Fruit fly (Drosophila melanogaster) whole organism, embryonic: ENCODE data around the gene CG2120.

Experiments
- Asciz ChIP-seq: fragments of 200-800 bp; sonication (Bioruptor generic); optimal IDR thresholded peaks from 2 replicates; lab custom pipeline; 2017; ENCODE audit warnings: missing biosample characterization, mild to moderate bottlenecking, missing genetic modification characterization, missing genetic modification reagents
- BEAF-32 ChIP-seq: fragments of 200-800 bp; sonication (Bioruptor generic); optimal IDR thresholded peaks from 3 replicates; lab custom pipeline; 2017; ENCODE audit warnings: missing biosample characterization, missing genetic modification characterization, mild to moderate bottlenecking, moderate library complexity, missing genetic modification reagents
- CG12299 ChIP-seq: fragments of 200-800 bp; sonication (Bioruptor generic); optimal IDR thresholded peaks from 2 replicates; lab custom pipeline; 2018; ENCODE audit warnings: missing biosample characterization, mild to moderate bottlenecking, missing genetic modification characterization
- CG12942 ChIP-seq: fragments of 200-800 bp; sonication (Bioruptor generic); optimal IDR thresholded peaks from 3 replicates; lab custom pipeline; 2016; ENCODE audit warnings: missing biosample characterization, missing genetic modification characterization
- CG13296 ChIP-seq: fragments of 200-800 bp; sonication (Bioruptor generic); optimal IDR thresholded peaks from 3 replicates; lab custom pipeline; 2018; ENCODE audit warnings: missing biosample characterization, mild to moderate bottlenecking, missing genetic modification characterization
- CG13624 ChIP-seq: fragments of 200-800 bp; sonication (Bioruptor generic); optimal IDR thresholded peaks from 2 replicates; lab custom pipeline; 2016; ENCODE audit warnings: missing biosample characterization, missing genetic modification characterization
- CG15269 ChIP-seq: fragments of 200-800 bp; sonication (Bioruptor generic); optimal IDR thresholded peaks from 2 replicates; lab custom pipeline; 2018; ENCODE audit warnings: missing biosample characterization, mild to moderate bottlenecking, missing genetic modification characterization, moderate library complexity
- CG15601 ChIP-seq: fragments of 200-800 bp; sonication (Bioruptor generic); optimal IDR thresholded peaks from 3 replicates; lab custom pipeline; 2019; ENCODE audit warnings: missing biosample characterization, mild to moderate bottlenecking, missing genetic modification characterization, moderate library complexity
- CG1602 ChIP-seq: fragments of 200-800 bp; sonication (Bioruptor generic); optimal IDR thresholded peaks from 3 replicates; lab custom pipeline; 2016; ENCODE audit warnings: missing biosample characterization, missing genetic modification characterization
- CG17385 ChIP-seq: fragments of 200-800 bp; sonication (Bioruptor generic); optimal IDR thresholded peaks from 3 replicates; lab custom pipeline; 2018; ENCODE audit warnings: missing biosample characterization, mild to moderate bottlenecking, missing genetic modification characterization
- CG18011 ChIP-seq: fragments of 200-800 bp; sonication (Bioruptor generic); optimal IDR thresholded peaks from 2 replicates; lab custom pipeline; 2017; ENCODE audit warnings: missing biosample characterization, missing genetic modification characterization, mild to moderate bottlenecking, moderate library complexity, missing genotype
- CG33213 ChIP-seq: fragments of 200-800 bp; sonication (Bioruptor generic); optimal IDR thresholded peaks from 3 replicates; lab custom pipeline; 2016; ENCODE audit warnings: missing biosample characterization, missing genetic modification characterization
- CG3407 ChIP-seq: fragments of 200-800 bp; sonication (Bioruptor generic); optimal IDR thresholded peaks from 2 replicates; lab custom pipeline; 2018; ENCODE audit warnings: missing biosample characterization, mild to moderate bottlenecking, missing genetic modification characterization
- CG34376 ChIP-seq: fragments of 200-800 bp; sonication (Bioruptor generic); optimal IDR thresholded peaks from 2 replicates; lab custom pipeline; 2018; ENCODE audit warnings: missing biosample characterization, mild to moderate bottlenecking, missing genetic modification characterization
- CG3847 ChIP-seq: fragments of 200-800 bp; sonication (Bioruptor generic); IDR thresholded peaks from 2 replicates; pipeline ENCODE4 v1.3.6; 2022; ENCODE audit warnings: missing biosample characterization, missing genetic modification characterization
- CG3995 ChIP-seq: fragments of 200-800 bp; sonication (Bioruptor generic); optimal IDR thresholded peaks from 3 replicates; lab custom pipeline; 2016; ENCODE audit warnings: missing biosample characterization, missing genetic modification characterization
- CG4617 ChIP-seq: fragments of 200-800 bp; sonication (Bioruptor generic); optimal IDR thresholded peaks from 3 replicates; lab custom pipeline; 2016; ENCODE audit warnings: missing biosample characterization, missing genetic modification characterization, borderline replicate concordance
- CG6813 ChIP-seq: fragments of 200-800 bp; sonication (Bioruptor generic); optimal IDR thresholded peaks from 2 replicates; lab custom pipeline; 2017; ENCODE audit warnings: missing biosample characterization, missing genetic modification characterization, mild to moderate bottlenecking, moderate library complexity, missing genetic modification reagents
- CG7556 ChIP-seq: fragments of 200-800 bp; sonication (Bioruptor generic); optimal IDR thresholded peaks from 2 replicates; lab custom pipeline; 2017; ENCODE audit warnings: missing biosample characterization, mild to moderate bottlenecking, missing genetic modification characterization
- CG8388 ChIP-seq: fragments of 200-800 bp; sonication (Bioruptor generic); optimal IDR thresholded peaks from 2 replicates; lab custom pipeline; 2019; ENCODE audit warnings: missing biosample characterization, mild to moderate bottlenecking, missing genetic modification characterization, moderate library complexity
- CG9215 ChIP-seq: fragments of 200-800 bp; sonication (Bioruptor generic); IDR thresholded peaks from 2 replicates; pipeline ENCODE4 v1.3.6; 2022; ENCODE audit warnings: missing biosample characterization, missing genetic modification characterization
- CrebB ChIP-seq: fragments of 200-800 bp; sonication (Bioruptor generic); optimal IDR thresholded peaks from 3 replicates; lab custom pipeline; 2018; ENCODE audit warnings: missing biosample characterization, mild to moderate bottlenecking, missing genetic modification characterization
- Deaf1 ChIP-seq: fragments of 200-800 bp; optimal IDR thresholded peaks from 3 replicates; lab custom pipeline; 2019; ENCODE audit warnings: missing biosample characterization, mild to moderate bottlenecking, missing genetic modification characterization, moderate library complexity
- Drgx ChIP-seq: fragments of 200-800 bp; sonication (Bioruptor generic); IDR thresholded peaks from 2 replicates; pipeline ENCODE4 v1.3.6; 2022; ENCODE audit warnings: missing biosample characterization, missing genetic modification characterization
- Elba2 ChIP-seq: fragments of 200-800 bp; sonication (Bioruptor generic); optimal IDR thresholded peaks from 3 replicates; lab custom pipeline; 2016; ENCODE audit warnings: missing biosample characterization, missing genetic modification characterization
- HLHmδ ChIP-seq: fragments of 200-800 bp; sonication (Bioruptor generic); optimal IDR thresholded peaks from 2 replicates; lab custom pipeline; 2018; ENCODE audit warnings: missing biosample characterization, mild to moderate bottlenecking, missing genetic modification characterization, moderate library complexity
- Hr39 ChIP-seq: fragments of >200 bp; optimal IDR thresholded peaks from 2 replicates; lab custom pipeline; 2017
- Jarid2 ChIP-seq: fragments of 200-800 bp; sonication (Bioruptor generic); optimal IDR thresholded peaks from 3 replicates; lab custom pipeline; 2017; ENCODE audit warnings: mild to moderate bottlenecking, missing biosample characterization, missing genetic modification reagents, missing genetic modification characterization
- Mes4 ChIP-seq: fragments of 200-800 bp; sonication (Bioruptor generic); optimal IDR thresholded peaks from 2 replicates; lab custom pipeline; 2016; ENCODE audit warnings: missing biosample characterization, missing genetic modification characterization
- Nf-YC ChIP-seq: fragments of 200-800 bp; optimal IDR thresholded peaks from 3 replicates; lab custom pipeline; 2019; ENCODE audit warnings: missing biosample characterization, mild to moderate bottlenecking, missing genetic modification characterization, moderate library complexity
- NfI ChIP-seq: fragments of 200-800 bp; sonication (Bioruptor generic); optimal IDR thresholded peaks from 3 replicates; lab custom pipeline; 2018; ENCODE audit warnings: missing biosample characterization, mild to moderate bottlenecking, missing genetic modification characterization, moderate library complexity
- Pdp1 ChIP-seq, 2 experiments: fragments of 200-800 bp; sonication (Bioruptor generic); optimal IDR thresholded peaks; 3 replicates each; lab custom pipeline; 2016; ENCODE audit warnings: missing biosample characterization in 2 of 2, missing genetic modification characterization in 2 of 2, mild to moderate bottlenecking in 1 of 2, moderate library complexity in 1 of 2
- abd-A ChIP-seq: fragments of 200-800 bp; sonication (Bioruptor generic); optimal IDR thresholded peaks from 3 replicates; lab custom pipeline; 2019; ENCODE audit warnings: missing biosample characterization, mild to moderate bottlenecking, missing genetic modification characterization, moderate library complexity
- aop ChIP-seq: fragments of 200-800 bp; sonication (Bioruptor generic); IDR thresholded peaks from 2 replicates; pipeline ENCODE4 v1.3.6; 2022; ENCODE audit warnings: missing biosample characterization, missing genetic modification characterization
- cato ChIP-seq: fragments of 200-800 bp; sonication (Bioruptor generic); optimal IDR thresholded peaks from 2 replicates; lab custom pipeline; 2016; ENCODE audit warnings: missing biosample characterization, missing genetic modification characterization, borderline replicate concordance
- dysf ChIP-seq: fragments of 200-800 bp; sonication (Bioruptor generic); IDR thresholded peaks from 3 replicates; pipeline ENCODE4 v1.3.6; 2022; ENCODE audit warnings: missing biosample characterization, missing genetic modification characterization
- fd102C ChIP-seq: fragments of 200-800 bp; sonication (Bioruptor generic); optimal IDR thresholded peaks from 2 replicates; lab custom pipeline; 2018; ENCODE audit warnings: missing biosample characterization, mild to moderate bottlenecking, missing genetic modification characterization, moderate library complexity
- fd3F ChIP-seq: fragments of 200-800 bp; sonication (Bioruptor generic); optimal IDR thresholded peaks from 2 replicates; lab custom pipeline; 2018; ENCODE audit warnings: missing biosample characterization, mild to moderate bottlenecking, missing genetic modification characterization, moderate library complexity
- gem ChIP-seq: fragments of 200-800 bp; sonication (Bioruptor generic); optimal IDR thresholded peaks from 2 replicates; lab custom pipeline; 2019; ENCODE audit warnings: missing biosample characterization, mild to moderate bottlenecking, missing genetic modification characterization, moderate library complexity
- inv ChIP-seq: fragments of 200-800 bp; sonication (Bioruptor generic); IDR thresholded peaks from 2 replicates; pipeline ENCODE4 v1.3.6; 2022; ENCODE audit warnings: missing biosample characterization, missing genetic modification characterization; ENCODE audit not compliant: partially characterized antibody
- lov ChIP-seq, 2 experiments: fragments of 200-800 bp in 1 of 2; fragments of >200 bp in 1 of 2; sonication (Bioruptor generic) in 1 of 2; IDR thresholded peaks in 1 of 2; optimal IDR thresholded peaks in 1 of 2; 2 replicates in 1 of 2; 3 replicates in 1 of 2; pipeline versions ENCODE4 v1.3.6 to Lab custom; 2017 to 2022; ENCODE audit warnings: missing biosample characterization in 1 of 2, missing genetic modification characterization in 1 of 2
- otp ChIP-seq: fragments of 200-800 bp; sonication (Bioruptor generic); IDR thresholded peaks from 3 replicates; pipeline ENCODE4, ENCODE4 v1.3.6; 2022; ENCODE audit warnings: missing biosample characterization, missing genetic modification characterization
- pum ChIP-seq: fragments of 200-800 bp; sonication (Bioruptor generic); optimal IDR thresholded peaks from 2 replicates; lab custom pipeline; 2016; ENCODE audit warnings: missing biosample characterization, missing genetic modification characterization
- sd ChIP-seq: fragments of 200-800 bp; sonication (Bioruptor generic); optimal IDR thresholded peaks from 3 replicates; lab custom pipeline; 2018; ENCODE audit warnings: missing biosample characterization, mild to moderate bottlenecking, missing genetic modification characterization, moderate library complexity
- sens ChIP-seq: fragments of 200-800 bp; sonication (Bioruptor generic); peaks from one replicate; lab custom pipeline; 2016; ENCODE audit warnings: missing biosample characterization, missing genetic modification characterization
- sob ChIP-seq: fragments of 200-800 bp; sonication (Bioruptor generic); IDR thresholded peaks from 2 replicates; pipeline ENCODE4 v1.3.6; 2022; ENCODE audit warnings: missing biosample characterization, missing genetic modification characterization
- sqz ChIP-seq: fragments of 200-800 bp; sonication (Bioruptor generic); optimal IDR thresholded peaks from 3 replicates; lab custom pipeline; 2018; ENCODE audit warnings: missing biosample characterization, mild to moderate bottlenecking, missing genetic modification characterization
- wor ChIP-seq: fragments of 200-800 bp; sonication (Bioruptor generic); IDR thresholded peaks from 2 replicates; pipeline ENCODE4 v1.3.6; 2022; ENCODE audit warnings: missing biosample characterization, missing genetic modification characterization
- zfh2 ChIP-seq: fragments of 200-800 bp; sonication (Bioruptor generic); optimal IDR thresholded peaks from 2 replicates; lab custom pipeline; 2016; ENCODE audit warnings: missing biosample characterization, missing genetic modification characterization

CG2120 gene

DNA sequence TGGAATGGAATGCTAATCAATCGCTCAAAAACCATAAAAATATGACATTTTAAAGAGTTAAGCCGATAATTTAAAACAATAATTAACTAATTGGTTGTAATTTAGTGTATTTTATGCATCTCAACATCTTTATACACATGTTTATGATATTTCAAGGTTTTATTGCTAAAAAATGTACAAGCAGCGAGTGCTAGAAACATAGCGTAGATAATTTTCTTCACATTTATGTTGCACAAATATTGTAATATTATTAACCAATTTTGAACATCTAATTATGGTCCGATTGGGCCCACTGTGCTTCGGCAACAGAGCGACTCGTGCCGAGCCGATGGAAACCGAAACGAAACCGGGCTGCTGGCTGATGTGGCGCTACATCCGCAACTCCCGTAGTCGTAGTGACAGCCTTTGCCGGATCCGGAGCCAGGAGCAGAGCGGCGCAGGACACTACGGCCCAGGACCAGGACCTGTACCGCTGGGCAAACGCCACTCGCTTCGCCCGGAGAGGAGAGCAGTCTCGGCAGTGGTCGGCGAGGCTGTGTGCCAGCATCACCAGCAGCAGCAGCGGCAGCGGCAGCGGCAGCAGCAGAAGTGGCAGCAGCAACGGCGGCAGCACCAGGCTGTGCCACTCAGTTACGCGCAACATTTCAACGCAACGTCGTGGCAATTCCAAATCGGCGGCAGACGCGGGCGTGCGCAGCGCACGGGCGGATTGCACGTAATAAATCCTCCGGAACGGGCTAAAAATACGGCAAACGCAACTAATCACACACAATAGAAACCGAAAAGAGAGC, 42.7 kb downstream of the CG2120 start, which contains the start of gene sdt (continued):
- TF ChIP-seq Elba2 (GFP tag; lab: Kevin White, UChicago) (no peak), NfI (GFP tag; lab: Kevin White, UChicago) (peak; percentile 4), CG4617 (GFP tag; lab: Kevin White, UChicago) (no peak), sd (tag; lab: Kevin White, UChicago) (no peak), CG34376 (GFP tag; lab: Kevin White, UChicago) (no peak), CG8388 (GFP tag; lab: Kevin White, UChicago) (no peak), otp (GFP tag; lab: Robert Waterston, UW) (no peak), dysf (GFP tag; lab: Robert Waterston, UW) (no peak), CG15269 (tag; lab: Kevin White, UChicago) (no peak), aop (GFP tag; lab: Robert Waterston, UW) (no peak), CG15601 (tag; lab: Kevin White, UChicago) (no peak), Hr39 (no peak), HLHmδ (GFP tag; lab: Kevin White, UChicago) (no peak), CG13296 (no peak), sens (GFP tag; lab: Kevin White, UChicago) (peak; percentile 70), CG3995 (no peak), Mes4 (GFP tag; lab: Kevin White, UChicago) (no peak), zfh2 (GFP tag; lab: Kevin White, UChicago) (no peak), Jarid2 (GFP tag; lab: Kevin White, UChicago) (no peak), CG17385 (GFP tag; lab: Kevin White, UChicago) (peak; percentile 15), CG33213 (GFP tag; lab: Kevin White, UChicago) (no peak), CG6813 (GFP tag; lab: Kevin White, UChicago) (no peak), CG7556 (GFP tag; lab: Kevin White, UChicago) (peak; percentile 57), Drgx (GFP tag; lab: Robert Waterston, UW) (no peak), CG9215 (GFP tag; lab: Robert Waterston, UW) (no peak), CG1602 (no peak), CG12299 (tag; lab: Kevin White, UChicago) (no peak), Deaf1 (tag; lab: Kevin White, UChicago) (peak; percentile 85), sob (GFP tag; lab: Robert Waterston, UW) (0 out of 2 replicates have a peak, but pooled peaks have one; percentile 34), Pdp1 (GFP tag; optimal IDR thresholded peaks at IDR 0.05; lab: Kevin White, UChicago) (no peak), wor (no peak), Asciz (GFP tag; lab: Kevin White, UChicago) (no peak), CG3407 (GFP tag; lab: Kevin White, UChicago) (no peak), lov (optimal IDR thresholded peaks at IDR 0.05; lab: Kevin White, UChicago) (no peak), lov (GFP tag; IDR thresholded peaks at IDR 0.05; lab: Robert Waterston, UW) (no peak), CG13624 (GFP tag; lab: Kevin White, UChicago) (peak; percentile 13), gem (peak; percentile 37), Nf-YC (tag; lab: Kevin White, UChicago) (no peak), CG12942 (no peak), CG3847 (GFP tag; lab: Robert Waterston, UW) (no peak), BEAF-32 (GFP tag; lab: Kevin White, UChicago) (no peak), abd-A (tag; lab: Kevin White, UChicago) (peak; percentile 19), fd102C (no peak), sqz (GFP tag; lab: Kevin White, UChicago) (no peak), pum (GFP tag; lab: Kevin White, UChicago) (no peak), fd3F (GFP tag; lab: Kevin White, UChicago) (no peak), inv (GFP tag; lab: Robert Waterston, UW) (no peak), cato (GFP tag; lab: Kevin White, UChicago) (no peak), CG18011 (GFP tag; lab: Kevin White, UChicago) (no peak), CrebB (tag; lab: Kevin White, UChicago) (no peak)
